Worm (Caenorhabditis elegans): ENCODE measurements around the gene tbc-1.

tbc-1 gene

DNA sequence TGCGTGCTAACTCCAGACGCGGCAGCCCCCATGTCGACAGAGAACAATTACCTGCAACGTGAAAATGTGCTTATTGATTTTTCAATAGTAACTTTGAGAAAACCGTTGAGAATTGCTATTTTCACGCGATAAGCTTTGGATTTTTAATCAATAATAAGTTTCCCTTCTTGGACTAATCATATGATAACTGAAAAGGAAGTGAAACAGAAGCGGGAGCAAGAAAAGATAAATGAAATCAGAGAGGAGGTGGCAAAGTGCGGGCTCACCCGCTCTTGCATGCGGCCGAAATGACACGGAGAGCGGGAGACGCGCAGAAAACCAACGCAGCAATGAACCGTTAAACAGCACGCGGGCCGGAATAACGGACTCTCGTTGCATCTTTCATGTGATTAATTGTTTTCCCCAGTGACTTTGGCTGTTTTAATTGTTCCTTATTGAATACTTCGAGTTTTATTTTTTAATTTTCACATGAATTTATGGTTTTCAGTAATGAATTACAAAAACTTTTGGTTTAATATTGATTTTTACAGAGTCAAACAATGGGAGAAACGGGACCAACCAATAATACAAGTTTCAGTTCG is at the start of gene tbc-1, which contains the start of gene flwr-1:
TSS of gene tbc-1 (plus strand) at position 531 of the 581 bp plus-strand sequence.
TSS of gene flwr-1 (minus strand) at position 51 of the 581 bp plus-strand sequence.
- TF ChIP-seq F55B11.4 (tag; optimal IDR thresholded peaks at IDR 0.05; ENCODE audit: borderline replicate concordance, insufficient read depth) (no peak), zfh-2 (GFP tag; conservative IDR thresholded peaks at IDR 0.05) (peak; percentile 36; the same call in 1 of the 2 replicates), C17E4.6 (GFP tag; IDR thresholded peaks at IDR 0.05) (no peak), attf-5 (GFP tag; optimal IDR thresholded peaks at IDR 0.05) (peak; percentile 35), egl-44 (GFP tag; IDR thresholded peaks at IDR 0.05) (no peak), let-526 (GFP tag; IDR thresholded peaks at IDR 0.05) (no peak), bed-1 (GFP tag; IDR thresholded peaks at IDR 0.05) (no peak), nhr-80 (tag; optimal IDR thresholded peaks at IDR 0.05) (peak; percentile 58), lin-35 (GFP tag; optimal IDR thresholded peaks at IDR 0.05) (no peak), bed-2 (GFP tag; IDR thresholded peaks at IDR 0.05) (no peak), madf-10 (tag; optimal IDR thresholded peaks at IDR 0.05) (no peak), unc-62 (GFP tag; optimal IDR thresholded peaks at IDR 0.05) (no peak), let-607 (tag; optimal IDR thresholded peaks at IDR 0.05) (peak; percentile 90 to 92), cebp-1 (GFP tag; IDR thresholded peaks at IDR 0.05) (no peak), cebp-1 (tag; optimal IDR thresholded peaks at IDR 0.05) (peak; percentile 38), rcor-1 (GFP tag; IDR thresholded peaks at IDR 0.05) (no peak), athp-1 (tag; optimal IDR thresholded peaks at IDR 0.05) (no peak), madf-8 (GFP tag; conservative IDR thresholded peaks at IDR 0.05) (no peak), F49E8.2 (tag; optimal IDR thresholded peaks at IDR 0.05; ENCODE audit: insufficient read depth) (no peak), hmg-20 (GFP tag; IDR thresholded peaks at IDR 0.05) (no peak), ceh-40 (GFP tag; IDR thresholded peaks at IDR 0.05) (no peak), F57A8.1 (GFP tag; optimal IDR thresholded peaks at IDR 0.05) (no peak), zim-3 (tag; optimal IDR thresholded peaks at IDR 0.05) (no peak), attf-3 (GFP tag; conservative IDR thresholded peaks at IDR 0.05) (peak; percentile 90), mcd-1 (GFP tag; IDR thresholded peaks at IDR 0.05) (0 out of 2 replicates have a peak, but pooled peaks have one; percentile 8), sea-2 (GFP tag; IDR thresholded peaks at IDR 0.05) (no peak)

DNA sequence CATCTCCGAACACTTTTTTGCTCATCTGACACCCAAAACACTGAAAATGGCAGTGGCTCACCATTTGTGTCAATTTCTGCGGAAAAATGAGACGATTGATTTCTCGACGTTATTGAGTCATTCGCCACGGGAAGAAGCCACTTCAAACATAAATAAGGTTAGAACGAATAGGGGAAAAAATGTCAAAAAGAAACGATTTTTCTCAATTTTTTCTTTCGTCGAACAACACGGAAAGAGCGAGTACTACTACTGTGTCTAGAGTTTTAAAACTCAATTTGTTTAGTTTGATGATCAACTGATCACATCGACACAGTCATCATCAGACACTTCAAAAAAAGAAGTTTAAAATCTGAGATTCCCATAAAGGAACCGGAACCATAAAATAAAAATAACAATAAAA is 49.7 kb upstream of the tbc-1 start:
- TF ChIP-seq unc-62 (GFP tag; optimal IDR thresholded peaks at IDR 0.05) (no peak), tbp1 (GFP tag; optimal IDR thresholded peaks at IDR 0.05) (no peak), Y95B8A.8 (GFP tag; IDR thresholded peaks at IDR 0.05) (no peak), snpc-1.1 (tag; optimal IDR thresholded peaks at IDR 0.05; ENCODE audit: insufficient read depth) (no peak), Y79H2A.3 (GFP tag; conservative IDR thresholded peaks at IDR 0.05) (no peak), madf-10 (tag; optimal IDR thresholded peaks at IDR 0.05) (no peak), nfya-2 (GFP tag; IDR thresholded peaks at IDR 0.05) (no peak), B0019.2 (GFP tag; conservative IDR thresholded peaks at IDR 0.05) (no peak), dpl-1 (GFP tag; optimal IDR thresholded peaks at IDR 0.05) (no peak), bed-1 (GFP tag; IDR thresholded peaks at IDR 0.05) (no peak), ceh-58 (GFP tag; IDR thresholded peaks at IDR 0.05) (no peak)

DNA sequence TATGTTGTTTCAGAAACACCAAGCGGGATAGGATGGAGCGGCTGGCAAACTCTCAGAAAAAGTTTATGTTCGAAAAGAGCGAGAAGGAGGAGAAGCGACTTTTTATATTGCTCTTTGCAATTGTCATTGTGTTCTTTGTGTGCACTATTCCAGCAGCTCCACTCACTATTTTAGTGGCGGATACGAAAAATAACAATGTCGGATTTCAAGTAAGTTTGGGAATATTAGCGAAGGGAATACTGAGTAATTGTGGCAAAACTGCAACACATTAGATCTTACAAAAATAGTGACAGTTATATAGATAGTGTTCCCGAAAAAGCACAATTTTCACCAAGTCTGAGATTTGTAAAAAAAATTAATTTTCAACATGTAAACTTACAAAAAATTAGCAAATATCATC is 47.8 kb upstream of the tbc-1 start:
- no peak for TF ChIP-seq ceh-79 (tag; optimal IDR thresholded peaks at IDR 0.05)
- no peak for TF ChIP-seq snpc-4 (GFP tag; optimal IDR thresholded peaks at IDR 0.05)
- TF ChIP-seq snpc-4 (tag; optimal IDR thresholded peaks at IDR 0.05): no peak
- no peak for TF ChIP-seq athp-1 (tag; optimal IDR thresholded peaks at IDR 0.05)
- TF ChIP-seq bed-2 (GFP tag; IDR thresholded peaks at IDR 0.05): no peak
